Worm (Caenorhabditis elegans) whole organism, early embryonic: ENCODE data around the gene T05B4.12.

Experiments
- B0310.2 ChIP-seq: sonication (generic microtip); optimal IDR thresholded peaks from 2 replicates; lab custom pipeline; 2016; ENCODE audit warnings: mild to moderate bottlenecking, missing genetic modification characterization, missing compliant biosample characterization
- F13C5.2 ChIP-seq: sonication (generic microtip); optimal IDR thresholded peaks from 2 replicates; lab custom pipeline; 2017; ENCODE audit warnings: mild to moderate bottlenecking, missing genetic modification characterization, inconsistent platforms, missing compliant biosample characterization
- aly-1 ChIP-seq: sonication (generic microtip); optimal IDR thresholded peaks from 2 replicates; lab custom pipeline; 2016; ENCODE audit warnings: missing genetic modification characterization, missing compliant biosample characterization
- ama-1 ChIP-seq: fragments of 150-350 bp; optimal IDR thresholded peaks from 2 replicates; lab custom pipeline; 2014
- ceh-13 ChIP-seq: fragments of 200-800 bp; sonication (Bioruptor generic); optimal IDR thresholded peaks from 2 replicates; lab custom pipeline; 2018; ENCODE audit warnings: mild to moderate bottlenecking, missing genetic modification characterization, missing compliant biosample characterization
- ceh-36 ChIP-seq: sonication (generic microtip); optimal IDR thresholded peaks from 2 replicates; lab custom pipeline; 2016; ENCODE audit warnings: missing genetic modification characterization, inconsistent platforms, missing compliant biosample characterization
- ets-7 ChIP-seq: sonication (generic microtip); optimal IDR thresholded peaks from 2 replicates; lab custom pipeline; 2016; ENCODE audit warnings: missing genotype, missing genetic modification characterization, missing compliant biosample characterization
- flt-1 ChIP-seq: fragments of 200-800 bp; sonication (Bioruptor generic); IDR thresholded peaks from 2 replicates; pipeline ENCODE4 v1.3.6; 2022; ENCODE audit warnings: missing genetic modification characterization, missing compliant biosample characterization
- hmbx-1 ChIP-seq: sonication (generic microtip); optimal IDR thresholded peaks from 2 replicates; lab custom pipeline; 2016; ENCODE audit warnings: mild to moderate bottlenecking, missing genetic modification characterization, missing compliant biosample characterization
- hmg-4 ChIP-seq: fragments of 200-800 bp; sonication (Bioruptor generic); optimal IDR thresholded peaks from 2 replicates; lab custom pipeline; 2018; ENCODE audit warnings: mild to moderate bottlenecking, missing genetic modification characterization, missing compliant biosample characterization
- hnd-1 ChIP-seq: sonication (generic microtip); optimal IDR thresholded peaks from 2 replicates; lab custom pipeline; 2016; ENCODE audit warnings: missing genetic modification characterization, missing compliant biosample characterization
- pes-1 ChIP-seq: fragments of 200-800 bp; sonication (Bioruptor generic); IDR thresholded peaks from 2 replicates; pipeline ENCODE4 v1.3.6; 2022; ENCODE audit warnings: missing genetic modification reagents, missing genetic modification characterization, missing compliant biosample characterization
- scrt-1 ChIP-seq: fragments of 200-800 bp; sonication (Bioruptor generic); IDR thresholded peaks from 2 replicates; pipeline ENCODE4 v1.3.6; 2022; ENCODE audit warnings: missing genetic modification characterization, missing compliant biosample characterization
- sea-1 ChIP-seq: fragments of 200-800 bp; sonication (Bioruptor generic); conservative IDR thresholded peaks from 2 replicates; pipeline ENCODE4 v1.3.6; 2022; ENCODE audit warnings: missing genetic modification characterization, missing compliant biosample characterization
- tbx-11 ChIP-seq: fragments of 200-800 bp; sonication (Bioruptor generic); IDR thresholded peaks from 2 replicates; pipeline ENCODE4 v1.3.6; 2022; ENCODE audit warnings: missing genetic modification characterization, missing compliant biosample characterization
- tbx-37 ChIP-seq: fragments of 200-800 bp; sonication (Bioruptor generic); conservative IDR thresholded peaks from 2 replicates; pipeline ENCODE4 v1.3.6; 2022; ENCODE audit warnings: missing genetic modification reagents, missing genetic modification characterization, missing compliant biosample characterization
- tra-4 ChIP-seq: sonication (generic microtip); optimal IDR thresholded peaks from 2 replicates; lab custom pipeline; 2017; ENCODE audit warnings: missing genetic modification characterization, missing compliant biosample characterization

Gene T05B4.12

DNA sequence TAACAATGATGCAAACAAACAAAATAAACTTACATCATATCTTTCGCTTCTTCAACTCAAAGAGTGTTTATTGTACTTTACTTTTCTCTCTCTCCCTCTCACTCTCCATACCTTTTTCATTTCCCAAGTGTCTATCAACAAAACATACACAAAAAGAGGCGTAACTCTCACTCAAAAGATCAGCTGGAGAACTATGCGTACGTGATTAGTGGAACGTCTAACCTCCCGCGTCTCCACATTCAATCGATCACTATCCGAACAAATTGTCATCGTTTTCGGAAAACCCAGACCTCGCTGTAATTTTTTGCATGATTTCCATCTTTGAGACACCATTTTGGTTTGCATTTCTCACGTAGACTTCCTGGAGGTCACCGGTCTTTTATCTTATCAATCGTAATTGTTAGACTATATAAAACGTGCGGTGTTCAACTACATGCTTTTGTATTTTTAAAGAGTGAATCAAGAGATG is 5.7 kb upstream of the T05B4.12 start, which contains the start of gene nhr-57:
TSS of gene nhr-57 (plus strand) at position 419 of the 469 bp plus-strand sequence.
- TF ChIP-seq sea-1 (GFP tag; lab: Robert Waterston, UW) (no peak), hmbx-1 (tag; lab: Kevin White, UChicago) (no peak), aly-1 (tag; lab: Kevin White, UChicago) (no peak), B0310.2 (tag; lab: Kevin White, UChicago) (no peak), ets-7 (no peak)

DNA sequence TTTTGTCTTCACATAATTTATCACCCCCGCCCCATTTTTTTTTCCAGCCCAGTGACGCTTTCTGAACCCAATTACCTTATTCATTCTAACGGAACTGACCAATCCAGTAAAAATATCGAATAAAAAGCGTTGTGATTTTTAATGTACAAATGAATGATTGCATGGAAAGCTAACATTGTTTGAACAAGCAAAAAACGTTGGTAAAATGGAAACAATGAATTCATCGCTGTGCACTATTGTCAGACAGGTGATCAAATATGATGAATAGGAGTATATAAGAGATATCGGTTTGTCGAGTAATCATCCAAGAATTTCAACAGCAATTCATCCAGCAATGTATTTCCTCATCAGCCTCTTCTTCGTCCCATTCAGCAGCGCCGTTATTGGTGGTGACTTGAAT is 3.8 kb upstream of the T05B4.12 start, which contains the start of gene phat-4:
TSS of gene phat-4 (plus strand) at position 301 of the 400 bp plus-strand sequence.
- TF ChIP-seq tra-4 (tag; lab: Kevin White, UChicago) (no peak), aly-1 (tag; lab: Kevin White, UChicago) (no peak), ets-7 (no peak)

DNA sequence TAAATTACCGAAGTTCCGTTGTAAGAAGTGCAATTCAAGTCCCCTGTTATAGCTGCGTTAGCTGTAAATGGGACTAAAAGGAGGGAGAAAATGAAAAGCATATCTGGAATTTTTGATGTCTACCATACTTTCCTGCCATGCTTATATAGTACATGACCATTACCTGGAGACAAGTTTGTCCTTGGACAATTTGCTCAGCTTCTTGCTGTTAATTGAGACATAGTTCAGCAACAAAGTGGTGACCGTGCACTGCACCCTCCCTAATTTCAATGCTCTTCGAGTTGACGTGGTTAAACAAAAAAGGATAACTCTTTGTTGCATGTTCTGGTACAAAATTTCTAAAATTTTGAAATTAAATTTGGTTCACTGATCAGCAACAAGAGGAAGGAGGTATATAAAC is 1.6 kb upstream of the T05B4.12 start, which contains the start of gene T05B4.13:
TSS of gene T05B4.13 (minus strand) at position 101 of the 400 bp plus-strand sequence.
- TF ChIP-seq sea-1 (GFP tag; lab: Robert Waterston, UW), result no peak
- no peak for TF ChIP-seq ceh-13 (GFP tag; lab: Kevin White, UChicago)
- no peak for TF ChIP-seq ceh-36
- TF ChIP-seq tra-4 (tag; lab: Kevin White, UChicago), result no peak
- TF ChIP-seq flt-1 (GFP tag; lab: Robert Waterston, UW), result no peak
- no peak for TF ChIP-seq pes-1 (GFP tag; lab: Robert Waterston, UW)
- no peak for TF ChIP-seq hnd-1 (tag; lab: Kevin White, UChicago)
- TF ChIP-seq scrt-1 (GFP tag; lab: Robert Waterston, UW), result no peak
- TF ChIP-seq tbx-37 (GFP tag; lab: Robert Waterston, UW), result no peak

DNA sequence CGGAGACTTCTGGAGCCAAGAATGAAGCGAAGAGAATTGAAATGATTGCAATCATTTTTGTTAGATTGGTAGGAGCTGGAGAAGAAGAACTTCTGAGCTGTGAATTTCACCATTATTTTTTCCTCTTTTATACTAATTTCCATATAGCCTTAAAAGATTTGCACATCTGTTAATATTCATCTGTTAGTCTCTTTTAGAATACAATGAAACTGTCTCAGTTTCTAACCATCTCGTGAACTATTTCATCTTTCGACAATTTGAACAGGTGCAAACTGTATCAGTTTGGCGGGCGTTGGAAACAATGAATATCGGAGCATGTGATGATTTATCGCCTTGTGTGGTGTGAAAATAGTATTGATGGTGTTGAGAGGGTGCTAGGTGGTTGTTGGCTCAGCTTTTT is 3.4 kb downstream of the T05B4.12 start, which contains the start of gene phat-5:
TSS of gene phat-5 (minus strand) at position 101 of the 400 bp plus-strand sequence.
- TF ChIP-seq ceh-13 (GFP tag; lab: Kevin White, UChicago) (no peak), sea-1 (GFP tag; lab: Robert Waterston, UW) (no peak), hmg-4 (GFP tag; lab: Kevin White, UChicago) (no peak), flt-1 (GFP tag; lab: Robert Waterston, UW) (no peak), tbx-37 (GFP tag; lab: Robert Waterston, UW) (no peak), aly-1 (tag; lab: Kevin White, UChicago) (no peak), pes-1 (GFP tag; lab: Robert Waterston, UW) (no peak), hnd-1 (tag; lab: Kevin White, UChicago) (no peak), ceh-36 (no peak), hmbx-1 (tag; lab: Kevin White, UChicago) (no peak), tra-4 (tag; lab: Kevin White, UChicago) (no peak), F13C5.2 (tag; lab: Kevin White, UChicago) (no peak), ama-1 (lab: Kevin White, UChicago) (no peak), tbx-11 (no peak), ets-7 (no peak), scrt-1 (GFP tag; lab: Robert Waterston, UW) (no peak), B0310.2 (tag; lab: Kevin White, UChicago) (no peak)

DNA sequence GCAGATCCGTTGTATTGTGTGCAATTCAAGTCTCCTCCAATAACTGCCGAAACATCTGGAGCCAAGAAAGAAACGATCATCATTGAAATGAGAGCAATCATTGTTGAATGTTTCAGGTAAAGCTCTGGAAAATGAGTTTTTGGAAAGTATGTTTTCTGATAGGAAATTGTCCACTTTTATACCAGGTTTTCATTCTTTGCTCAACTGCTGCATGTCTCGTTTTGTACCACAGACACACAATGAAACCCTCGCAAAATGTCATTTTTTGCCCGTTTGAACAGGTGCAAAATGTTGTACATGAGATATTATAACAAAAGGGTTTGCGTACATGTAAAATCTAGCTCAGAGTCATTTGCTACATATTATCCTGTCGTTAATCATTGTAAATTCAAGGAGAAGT is 5.2 kb downstream of the T05B4.12 start, which contains the start of gene T05B4.10:
TSS of gene T05B4.10 (minus strand) at position 101 of the 400 bp plus-strand sequence.
- TF ChIP-seq sea-1 (GFP tag; lab: Robert Waterston, UW) (no peak), hmbx-1 (tag; lab: Kevin White, UChicago) (no peak), aly-1 (tag; lab: Kevin White, UChicago) (no peak), tbx-37 (GFP tag; lab: Robert Waterston, UW) (no peak), tbx-11 (no peak), pes-1 (GFP tag; lab: Robert Waterston, UW) (no peak), F13C5.2 (tag; lab: Kevin White, UChicago) (no peak), tra-4 (tag; lab: Kevin White, UChicago) (no peak), ceh-13 (GFP tag; lab: Kevin White, UChicago) (no peak), flt-1 (GFP tag; lab: Robert Waterston, UW) (no peak)

DNA sequence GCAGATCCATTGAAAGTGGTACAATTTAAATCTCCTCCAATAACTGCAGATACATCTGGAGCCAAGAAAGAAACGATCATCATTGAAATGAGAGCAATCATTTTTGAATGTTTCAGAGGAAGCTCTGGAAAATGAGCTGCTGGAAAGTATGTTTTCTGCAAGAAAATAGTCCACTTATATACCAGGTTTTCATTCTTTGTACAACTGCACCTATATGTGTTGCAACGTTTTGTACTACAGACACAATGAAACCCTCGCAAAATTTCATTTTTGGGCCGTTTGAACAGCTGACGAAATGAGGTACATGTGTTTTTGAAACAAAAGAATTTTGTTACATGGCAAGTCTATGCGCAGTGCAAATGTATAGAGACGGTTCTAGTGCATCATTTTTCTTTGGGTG is 7.5 kb downstream of the T05B4.12 start, which contains the start of gene T05B4.9:
TSS of gene T05B4.9 (minus strand) at position 101 of the 400 bp plus-strand sequence.
- no peak for TF ChIP-seq ets-7
- TF ChIP-seq ceh-36, result no peak
- TF ChIP-seq tra-4 (tag; lab: Kevin White, UChicago), result no peak
- TF ChIP-seq B0310.2 (tag; lab: Kevin White, UChicago), result no peak

DNA sequence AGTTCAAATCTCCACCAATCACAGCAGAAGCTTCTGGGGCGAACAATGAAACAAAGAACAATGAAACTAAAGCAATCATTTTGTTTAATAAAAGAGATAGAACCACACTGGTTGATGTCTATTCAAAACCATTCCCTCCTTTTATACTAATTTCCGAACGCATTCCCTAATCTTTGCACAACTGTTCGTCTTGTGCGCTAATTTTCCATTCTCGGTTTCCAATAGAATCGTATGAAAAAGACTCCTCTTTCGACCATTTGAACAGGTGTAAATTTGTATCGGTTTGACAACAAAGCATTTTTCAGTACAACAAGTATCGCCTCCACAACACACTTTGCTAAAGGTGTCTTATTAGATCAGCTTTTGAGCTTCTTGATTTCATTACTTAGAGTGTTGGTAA is 9.8 kb downstream of the T05B4.12 start, which contains the start of gene T05B4.8:
TSS of gene T05B4.8 (minus strand) at position 101 of the 400 bp plus-strand sequence.
- TF ChIP-seq aly-1 (tag; lab: Kevin White, UChicago) (no peak), hmg-4 (GFP tag; lab: Kevin White, UChicago) (no peak), ama-1 (lab: Kevin White, UChicago) (no peak), tra-4 (tag; lab: Kevin White, UChicago) (no peak), B0310.2 (tag; lab: Kevin White, UChicago) (no peak), sea-1 (GFP tag; lab: Robert Waterston, UW) (no peak), tbx-11 (no peak), F13C5.2 (tag; lab: Kevin White, UChicago) (no peak), pes-1 (GFP tag; lab: Robert Waterston, UW) (no peak), tbx-37 (GFP tag; lab: Robert Waterston, UW) (no peak)

DNA sequence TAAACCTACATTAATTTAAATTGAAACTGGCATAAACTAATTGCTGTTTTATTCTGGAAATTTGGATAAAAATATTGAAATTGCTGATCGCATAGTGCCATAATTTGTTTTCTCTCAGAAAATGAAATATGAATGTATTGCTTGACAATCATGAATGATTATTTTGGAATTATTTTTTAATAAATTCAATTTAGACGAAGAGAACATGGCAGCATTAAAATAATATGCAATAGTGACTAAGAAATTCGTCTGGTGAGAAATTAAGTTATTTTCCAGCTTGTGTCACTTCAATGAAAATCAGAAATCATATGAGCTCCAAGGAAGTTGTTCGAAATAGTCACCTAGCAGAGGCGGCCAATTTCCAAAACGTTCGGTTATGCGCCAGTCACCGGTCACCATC is 11.2 kb downstream of the T05B4.12 start, which contains the start of gene srw-133:
TSS of gene srw-133 (minus strand) at position 101 of the 400 bp plus-strand sequence.
- TF ChIP-seq hnd-1 (tag; lab: Kevin White, UChicago) (no peak), flt-1 (GFP tag; lab: Robert Waterston, UW) (no peak), ceh-13 (GFP tag; lab: Kevin White, UChicago) (no peak), hmbx-1 (tag; lab: Kevin White, UChicago) (no peak), sea-1 (GFP tag; lab: Robert Waterston, UW) (no peak), scrt-1 (GFP tag; lab: Robert Waterston, UW) (no peak), hmg-4 (GFP tag; lab: Kevin White, UChicago) (no peak), tbx-37 (GFP tag; lab: Robert Waterston, UW) (no peak)
